Worm (Caenorhabditis elegans) whole organism, L2 larva: ENCODE data around the gene rgs-2.

Source experiments
- C34F6.9 ChIP-seq: fragments of 150-350 bp; optimal IDR thresholded peaks from 2 replicates; lab custom pipeline; 2014; ENCODE audit warnings: missing biosample characterization, missing genetic modification characterization
- F13H6.1 ChIP-seq: sonication (generic microtip); optimal IDR thresholded peaks from 2 replicates; lab custom pipeline; 2016; ENCODE audit warnings: missing genetic modification characterization, missing compliant biosample characterization
- Y55F3AM.14 ChIP-seq: fragments of 200-800 bp; sonication (Bioruptor generic); optimal IDR thresholded peaks from 2 replicates; lab custom pipeline; 2018; ENCODE audit warnings: mild to moderate bottlenecking, missing genetic modification characterization, missing compliant biosample characterization
- alr-1 ChIP-seq: fragments of 150-350 bp; optimal IDR thresholded peaks from 2 replicates; lab custom pipeline; 2014; ENCODE audit warnings: missing biosample characterization, missing genetic modification characterization
- ama-1 ChIP-seq: fragments of 150-350 bp; optimal IDR thresholded peaks from 2 replicates; lab custom pipeline; 2018; ENCODE audit warnings: inconsistent platforms
- blmp-1 ChIP-seq: sonication (generic microtip); optimal IDR thresholded peaks from 2 replicates; lab custom pipeline; 2017; ENCODE audit warnings: missing genetic modification characterization, mild to moderate bottlenecking, missing compliant biosample characterization, antibody characterized with exemption, moderate library complexity; ENCODE audit not compliant: insufficient read depth
- ceh-82 ChIP-seq: fragments of 150-350 bp; optimal IDR thresholded peaks from 2 replicates; lab custom pipeline; 2014; ENCODE audit warnings: missing biosample characterization, missing genetic modification characterization
- crh-2 ChIP-seq: sonication (generic microtip); optimal IDR thresholded peaks from 2 replicates; lab custom pipeline; 2017; ENCODE audit warnings: missing biosample characterization, missing genetic modification characterization
- elt-3 ChIP-seq: sonication (generic microtip); optimal IDR thresholded peaks from 2 replicates; lab custom pipeline; 2017; ENCODE audit warnings: missing biosample characterization, missing genetic modification characterization
- fos-1 ChIP-seq: fragments of 150-350 bp; optimal IDR thresholded peaks from 2 replicates; lab custom pipeline; 2014; ENCODE audit warnings: missing biosample characterization, missing genetic modification characterization
- gmeb-1 ChIP-seq: fragments of 150-350 bp; optimal IDR thresholded peaks from 2 replicates; lab custom pipeline; 2014; ENCODE audit warnings: missing biosample characterization, missing genetic modification characterization
- lin-11 ChIP-seq: fragments of 150-350 bp; sonication (generic microtip); optimal IDR thresholded peaks from 2 replicates; lab custom pipeline; 2014; ENCODE audit warnings: missing biosample characterization, missing genetic modification characterization, inconsistent platforms, mixed read lengths
- mbf-1 ChIP-seq: sonication (generic microtip); optimal IDR thresholded peaks from 2 replicates; lab custom pipeline; 2017; ENCODE audit warnings: missing biosample characterization, missing genetic modification characterization
- mdl-1 ChIP-seq, 2 experiments: fragments of 150-350 bp in 1 of 2; sonication (generic microtip) in 1 of 2; optimal IDR thresholded peaks; 2 replicates each; lab custom pipeline; 2017; ENCODE audit warnings: missing biosample characterization in 2 of 2, missing genetic modification characterization in 2 of 2
- nhr-10 ChIP-seq: sonication (generic microtip); optimal IDR thresholded peaks from 2 replicates; lab custom pipeline; 2017; ENCODE audit warnings: missing biosample characterization, missing genetic modification characterization
- nhr-12 ChIP-seq: fragments of 150-350 bp; optimal IDR thresholded peaks from 2 replicates; lab custom pipeline; 2014; ENCODE audit warnings: missing biosample characterization, missing genetic modification characterization
- nhr-129 ChIP-seq: fragments of 150-350 bp; optimal IDR thresholded peaks from 2 replicates; lab custom pipeline; 2014; ENCODE audit warnings: missing biosample characterization, missing genetic modification characterization
- nhr-21 ChIP-seq: fragments of 150-350 bp; optimal IDR thresholded peaks from 2 replicates; lab custom pipeline; 2014; ENCODE audit warnings: missing biosample characterization, missing genetic modification characterization
- nhr-23 ChIP-seq: fragments of 150-350 bp; optimal IDR thresholded peaks from 2 replicates; lab custom pipeline; 2014; ENCODE audit warnings: missing biosample characterization, missing genetic modification reagents, missing genetic modification characterization
- nhr-237 ChIP-seq: fragments of 150-350 bp; optimal IDR thresholded peaks from 2 replicates; lab custom pipeline; 2014; ENCODE audit warnings: missing biosample characterization, missing genetic modification characterization
- nhr-25 ChIP-seq: fragments of 150-350 bp; sonication (generic microtip); optimal IDR thresholded peaks from 3 replicates; lab custom pipeline; 2014; ENCODE audit warnings: missing biosample characterization, missing genetic modification characterization
- nhr-6 ChIP-seq: fragments of 150-350 bp; optimal IDR thresholded peaks from 2 replicates; lab custom pipeline; 2014; ENCODE audit warnings: missing biosample characterization, missing genetic modification characterization
- nhr-77 ChIP-seq: fragments of 150-350 bp; optimal IDR thresholded peaks from 2 replicates; lab custom pipeline; 2014; ENCODE audit warnings: missing biosample characterization, missing genetic modification characterization
- peb-1 ChIP-seq: fragments of 150-350 bp; optimal IDR thresholded peaks from 2 replicates; lab custom pipeline; 2014; ENCODE audit warnings: missing biosample characterization, missing genetic modification characterization
- sem-4 ChIP-seq: fragments of 150-350 bp; optimal IDR thresholded peaks from 2 replicates; lab custom pipeline; 2014; ENCODE audit warnings: missing biosample characterization, missing genetic modification reagents, missing genetic modification characterization
- skn-1 ChIP-seq: sonication (generic microtip); optimal IDR thresholded peaks from 2 replicates; lab custom pipeline; 2017; ENCODE audit warnings: missing biosample characterization, missing genetic modification characterization
- sma-3 ChIP-seq: sonication (generic microtip); optimal IDR thresholded peaks from 2 replicates; lab custom pipeline; 2016; ENCODE audit warnings: missing genetic modification reagents, missing genetic modification characterization, missing compliant biosample characterization
- sma-9 ChIP-seq, 2 experiments: fragments of 150-350 bp in 1 of 2; sonication (generic microtip) in 1 of 2; optimal IDR thresholded peaks; 2 replicates each; lab custom pipeline; 2014 to 2016; ENCODE audit warnings: missing genetic modification characterization in 2 of 2, mild to moderate bottlenecking in 1 of 2, missing biosample characterization in 1 of 2, missing compliant biosample characterization in 1 of 2, missing genetic modification reagents in 1 of 2, moderate library complexity in 1 of 2
- snpc-4 ChIP-seq: fragments of 150-350 bp; optimal IDR thresholded peaks from 2 replicates; lab custom pipeline; 2014; ENCODE audit warnings: missing biosample characterization, missing genetic modification characterization
- unc-39 ChIP-seq: fragments of 150-350 bp; optimal IDR thresholded peaks from 2 replicates; lab custom pipeline; 2014; ENCODE audit warnings: missing biosample characterization, missing genetic modification characterization
- unc-62 ChIP-seq: fragments of 150-350 bp; optimal IDR thresholded peaks from 2 replicates; lab custom pipeline; 2014; ENCODE audit warnings: missing biosample characterization, missing genetic modification reagents, missing genetic modification characterization
- zag-1 ChIP-seq: fragments of 150-350 bp; optimal IDR thresholded peaks from 2 replicates; lab custom pipeline; 2014; ENCODE audit warnings: missing biosample characterization, missing genetic modification characterization
- ztf-11 ChIP-seq: sonication (generic microtip); optimal IDR thresholded peaks from 2 replicates; lab custom pipeline; 2017; ENCODE audit warnings: missing biosample characterization, missing genetic modification characterization
- ztf-4 ChIP-seq: fragments of 150-350 bp; optimal IDR thresholded peaks from 2 replicates; lab custom pipeline; 2014; ENCODE audit warnings: missing biosample characterization, missing genetic modification characterization

Gene rgs-2

ce11 chrX:12738454-12738853 is 26.0 kb downstream of the rgs-2 start, which contains the start of gene pgp-13:
Gene pgp-13, plus strand, starts transcription at chrX:12738754.
- TF ChIP-seq F13H6.1 (tag; lab: Kevin White, UChicago) (no peak), alr-1 (tag; lab: Kevin White, UChicago) (no peak), nhr-237 (tag; lab: Kevin White, UChicago) (no peak), snpc-4 (tag; lab: Kevin White, UChicago) (no peak)
- TF ChIP-seq, all 48 proteins: peak for 0

ce11 chrX:12749530-12750240 is 37.2 kb downstream of the rgs-2 start, which contains the start of gene pgp-14:
Gene pgp-14, minus strand, starts transcription at chrX:12749580.
- TF ChIP-seq nhr-10 (tag; lab: Kevin White, UChicago) (no peak), lin-11 (tag; lab: Kevin White, UChicago) (no peak), nhr-129 (tag; lab: Kevin White, UChicago) (peak; percentile 22), F13H6.1 (tag; lab: Kevin White, UChicago) (peak; percentile 63), unc-62 (no peak), peb-1 (tag; lab: Kevin White, UChicago) (no peak)

ce11 chrX:12750805-12751204 is 38.4 kb downstream of the rgs-2 start:
- TF ChIP-seq F13H6.1 (tag; lab: Kevin White, UChicago) (peak; percentile 47), lin-11 (tag; lab: Kevin White, UChicago) (no peak)

- TF ChIP-seq nhr-77 (tag; lab: Kevin White, UChicago), result no peak
- no peak for TF ChIP-seq mdl-1 (tag; optimal IDR thresholded peaks at IDR 0.05; lab: Kevin White, UChicago)
Observed at ce11 chrX:12754043-12754442, 41.6 kb downstream of the rgs-2 start.

DNA sequence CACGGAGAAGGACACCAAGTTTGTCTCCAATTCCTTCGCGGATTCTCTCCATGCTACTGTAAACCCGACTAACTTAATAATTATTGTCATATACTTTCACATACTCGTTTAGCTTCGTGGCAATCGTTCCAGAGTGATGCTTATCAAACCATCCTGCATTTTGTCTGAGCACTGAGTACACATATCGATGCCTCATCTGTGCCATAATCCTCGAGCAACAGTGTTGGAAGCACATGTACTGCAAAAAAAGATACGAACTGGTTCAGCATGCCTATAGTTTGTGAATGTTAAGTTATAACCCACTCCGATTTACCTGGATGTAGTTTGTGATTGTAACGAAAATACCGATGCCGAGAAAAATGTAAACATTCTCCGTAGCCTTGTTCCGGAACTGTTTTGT is 42.6 kb downstream of the rgs-2 start:
- no peak for TF ChIP-seq unc-39 (tag; lab: Kevin White, UChicago)

DNA sequence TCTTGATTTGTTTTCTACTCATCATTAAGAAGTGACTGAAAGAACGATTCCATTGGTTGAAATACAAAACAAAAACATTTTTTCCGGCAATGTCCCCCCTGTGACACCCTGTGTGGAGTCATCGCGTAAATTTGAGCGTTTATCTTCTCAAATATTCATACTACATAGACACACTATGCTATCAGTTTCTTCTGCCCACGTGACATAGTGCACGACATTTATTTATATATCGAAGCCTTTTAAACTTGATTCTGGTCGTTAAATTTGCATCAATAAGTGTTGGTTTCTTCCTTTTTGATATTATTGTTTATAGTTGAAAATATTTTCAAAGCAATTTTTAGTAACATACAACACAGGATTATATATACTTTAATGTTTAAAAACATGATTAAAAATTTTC is 46.6 kb downstream of the rgs-2 start:
- TF ChIP-seq sem-4 (tag; lab: Kevin White, UChicago), result no peak
- peak; percentile 65 for TF ChIP-seq sma-9 (GFP tag; optimal IDR thresholded peaks at IDR 0.05; lab: Kevin White, UChicago)
- TF ChIP-seq sma-9 (tag; optimal IDR thresholded peaks at IDR 0.05; lab: Kevin White, UChicago), result no peak
- TF ChIP-seq fos-1, result peak; percentile 4

DNA sequence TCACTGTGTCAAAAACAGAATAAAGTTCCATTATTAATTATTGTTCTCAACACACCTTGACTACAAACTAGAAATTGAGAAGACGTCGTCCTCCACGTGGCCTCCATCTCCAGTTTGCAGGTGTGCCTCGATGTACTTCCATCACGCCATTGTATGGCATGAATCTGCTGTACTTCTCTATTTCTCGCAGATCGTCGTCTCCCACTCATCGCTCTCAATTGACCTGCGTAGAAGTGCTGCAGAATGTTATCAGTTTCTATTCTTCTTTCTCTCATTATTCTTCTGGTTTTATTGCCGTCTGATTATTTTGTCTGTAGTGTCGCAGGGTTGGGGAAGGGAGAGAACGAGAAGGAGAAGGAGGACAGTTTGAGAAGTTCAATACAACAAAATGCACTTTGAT is 47.2 kb downstream of the rgs-2 start:
- TF ChIP-seq gmeb-1 (tag; lab: Kevin White, UChicago) (peak; percentile 38), Y55F3AM.14 (GFP tag; lab: Kevin White, UChicago) (peak; percentile 25), elt-3 (tag; lab: Kevin White, UChicago) (no peak), nhr-129 (tag; lab: Kevin White, UChicago) (peak; percentile 45), peb-1 (tag; lab: Kevin White, UChicago) (no peak), nhr-21 (tag; lab: Kevin White, UChicago) (peak; percentile 65), mbf-1 (tag; lab: Kevin White, UChicago) (no peak), nhr-237 (tag; lab: Kevin White, UChicago) (no peak), mdl-1 (tag; optimal IDR thresholded peaks at IDR 0.05; lab: Kevin White, UChicago) (peak; percentile 65 to 85), sma-3 (GFP tag; lab: Kevin White, UChicago) (peak; percentile 68), unc-39 (tag; lab: Kevin White, UChicago) (no peak), fos-1 (peak; percentile 92), blmp-1 (tag; lab: Kevin White, UChicago) (peak; percentile 83), F13H6.1 (tag; lab: Kevin White, UChicago) (peak; percentile 57), sma-9 (GFP tag; optimal IDR thresholded peaks at IDR 0.05; lab: Kevin White, UChicago) (peak; percentile 90), sma-9 (tag; optimal IDR thresholded peaks at IDR 0.05; lab: Kevin White, UChicago) (no peak), nhr-25 (tag; lab: Kevin White, UChicago) (no peak), crh-2 (peak; percentile 70)

DNA sequence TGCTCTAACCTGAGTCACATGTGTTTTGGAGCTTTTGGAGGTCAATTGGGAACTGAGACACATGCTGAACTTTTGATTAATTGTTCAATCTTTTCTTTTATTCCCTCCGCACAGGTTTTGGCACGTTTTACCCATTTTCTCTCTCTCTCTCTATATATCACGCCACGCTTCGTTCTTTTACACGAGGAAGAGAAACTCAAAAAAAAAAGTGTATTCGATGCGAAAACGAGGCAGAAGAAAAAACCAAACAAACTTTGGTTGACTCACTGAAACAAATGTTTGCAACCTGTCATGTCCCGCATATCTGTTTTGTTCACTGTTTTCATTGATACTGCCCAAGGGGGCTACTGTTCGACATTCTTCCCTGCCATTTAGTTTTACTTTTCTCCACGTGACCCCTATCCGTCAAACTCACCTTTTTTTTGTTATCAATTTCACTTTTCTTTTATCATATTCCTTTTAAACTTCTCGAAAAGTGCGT is 48.9 kb downstream of the rgs-2 start:
- TF ChIP-seq ztf-11 (no peak), sem-4 (tag; lab: Kevin White, UChicago) (no peak), lin-11 (tag; lab: Kevin White, UChicago) (no peak), sma-3 (GFP tag; lab: Kevin White, UChicago) (peak; percentile 52), skn-1 (tag; lab: Kevin White, UChicago) (no peak), ztf-4 (no peak), ama-1 (no peak), nhr-12 (no peak), gmeb-1 (tag; lab: Kevin White, UChicago) (no peak), C34F6.9 (tag; lab: Kevin White, UChicago) (peak; percentile 27), ceh-82 (tag; lab: Kevin White, UChicago) (no peak), mbf-1 (tag; lab: Kevin White, UChicago) (no peak), alr-1 (tag; lab: Kevin White, UChicago) (no peak), nhr-6 (tag; lab: Kevin White, UChicago) (no peak), nhr-23 (tag; lab: Kevin White, UChicago) (no peak), elt-3 (tag; lab: Kevin White, UChicago) (no peak), snpc-4 (tag; lab: Kevin White, UChicago) (no peak), sma-9 (GFP tag; optimal IDR thresholded peaks at IDR 0.05; lab: Kevin White, UChicago) (peak; percentile 67), sma-9 (tag; optimal IDR thresholded peaks at IDR 0.05; lab: Kevin White, UChicago) (no peak), zag-1 (tag; lab: Kevin White, UChicago) (no peak), F13H6.1 (tag; lab: Kevin White, UChicago) (no peak), nhr-21 (tag; lab: Kevin White, UChicago) (no peak)
